Worm (Caenorhabditis elegans): ENCODE data around the gene cthd-1.
A peak's percentile ranks its signal among the peaks of the same experiment; 100 is the strongest.

cthd-1 gene

ce11 chrV:9663948-9664347, 14.1 kb upstream of the cthd-1 start:
- no peak for TF ChIP-seq hlh-8 (tag; optimal IDR thresholded peaks at IDR 0.05)
- TF ChIP-seq tbx-7 (tag; optimal IDR thresholded peaks at IDR 0.05), result no peak
- no peak for TF ChIP-seq ttx-3 (tag; optimal IDR thresholded peaks at IDR 0.05)
- TF ChIP-seq unc-86 (tag; optimal IDR thresholded peaks at IDR 0.05), result no peak
- no peak for TF ChIP-seq pqm-1 (tag; optimal IDR thresholded peaks at IDR 0.05)
- no peak for TF ChIP-seq ceh-9 (tag; optimal IDR thresholded peaks at IDR 0.05)
- peak; percentile 45 for TF ChIP-seq unc-42 (tag; optimal IDR thresholded peaks at IDR 0.05)
- TF ChIP-seq ceh-14 (tag; optimal IDR thresholded peaks at IDR 0.05), result peak; percentile 1

- TF ChIP-seq ceh-2 (tag; optimal IDR thresholded peaks at IDR 0.05), result no peak
- TF ChIP-seq F13H6.1 (tag; optimal IDR thresholded peaks at IDR 0.05), result no peak
- TF ChIP-seq ahr-1 (tag; optimal IDR thresholded peaks at IDR 0.05), result no peak
- TF ChIP-seq pax-1 (tag; optimal IDR thresholded peaks at IDR 0.05), result no peak
- TF ChIP-seq pag-3 (tag; optimal IDR thresholded peaks at IDR 0.05; ENCODE audit: borderline replicate concordance), result no peak
- no peak for TF ChIP-seq madf-2 (tag; optimal IDR thresholded peaks at IDR 0.05)
- TF ChIP-seq tbx-7 (tag; optimal IDR thresholded peaks at IDR 0.05), result no peak
- TF ChIP-seq ceh-31 (tag; optimal IDR thresholded peaks at IDR 0.05), result peak; percentile 82
- no peak for TF ChIP-seq pqm-1 (tag; optimal IDR thresholded peaks at IDR 0.05)
- TF ChIP-seq ceh-30 (tag; optimal IDR thresholded peaks at IDR 0.05), result no peak
- no peak for TF ChIP-seq ets-4 (tag; optimal IDR thresholded peaks at IDR 0.05)
- TF ChIP-seq ceh-34 (tag; optimal IDR thresholded peaks at IDR 0.05), result no peak
- TF ChIP-seq gmeb-2 (tag; optimal IDR thresholded peaks at IDR 0.05), result no peak
- no peak for TF ChIP-seq pat-9 (tag; optimal IDR thresholded peaks at IDR 0.05)
- no peak for TF ChIP-seq ceh-6 (GFP tag; optimal IDR thresholded peaks at IDR 0.05)
- TF ChIP-seq che-1 (tag; optimal IDR thresholded peaks at IDR 0.05), result no peak
- TF ChIP-seq npax-4 (tag; optimal IDR thresholded peaks at IDR 0.05), result no peak
- TF ChIP-seq mec-3 (tag; optimal IDR thresholded peaks at IDR 0.05; ENCODE audit: borderline replicate concordance), result no peak
- TF ChIP-seq K09A11.1 (tag; optimal IDR thresholded peaks at IDR 0.05; ENCODE audit: insufficient read depth), result no peak
- TF ChIP-seq hlh-30 (tag; optimal IDR thresholded peaks at IDR 0.05; ENCODE audit: insufficient read depth), result no peak
- TF ChIP-seq lim-6 (tag; optimal IDR thresholded peaks at IDR 0.05), result no peak
- peak; percentile 14 for TF ChIP-seq unc-42 (tag; optimal IDR thresholded peaks at IDR 0.05)
- TF ChIP-seq hlh-15 (tag; optimal IDR thresholded peaks at IDR 0.05), result no peak
- TF ChIP-seq pha-4 (tag; optimal IDR thresholded peaks at IDR 0.05), result no peak
- no peak for TF ChIP-seq zip-5 (tag; optimal IDR thresholded peaks at IDR 0.05)
- no peak for TF ChIP-seq sox-4 (tag; optimal IDR thresholded peaks at IDR 0.05)
- TF ChIP-seq hlh-8 (tag; optimal IDR thresholded peaks at IDR 0.05), result no peak
- TF ChIP-seq ama-1 (optimal IDR thresholded peaks at IDR 0.05), result no peak
- no peak for TF ChIP-seq T23F11.4 (GFP tag; optimal IDR thresholded peaks at IDR 0.05)
- TF ChIP-seq pha-2 (tag; optimal IDR thresholded peaks at IDR 0.05), result no peak
- TF ChIP-seq fax-1 (tag; optimal IDR thresholded peaks at IDR 0.05), result no peak
- no peak for TF ChIP-seq odd-2 (tag; optimal IDR thresholded peaks at IDR 0.05)
- TF ChIP-seq pros-1 (tag; optimal IDR thresholded peaks at IDR 0.05), result no peak
- no peak for TF ChIP-seq ceh-14 (tag; optimal IDR thresholded peaks at IDR 0.05)
- TF ChIP-seq syd-9 (tag; optimal IDR thresholded peaks at IDR 0.05), result no peak
- TF ChIP-seq rnt-1 (tag; optimal IDR thresholded peaks at IDR 0.05), result no peak
- no peak for TF ChIP-seq K02D7.2 (tag; optimal IDR thresholded peaks at IDR 0.05)
- TF ChIP-seq elt-2 (tag; optimal IDR thresholded peaks at IDR 0.05), result no peak
- TF ChIP-seq unc-3 (GFP tag; conservative IDR thresholded peaks at IDR 0.05), result no peak
- no peak for TF ChIP-seq unc-3 (tag; optimal IDR thresholded peaks at IDR 0.05)
- TF ChIP-seq tbx-2 (tag; optimal IDR thresholded peaks at IDR 0.05), result peak; percentile 44
- no peak for TF ChIP-seq fkh-10 (GFP tag; optimal IDR thresholded peaks at IDR 0.05)
- no peak for TF ChIP-seq fkh-6 (tag; optimal IDR thresholded peaks at IDR 0.05)
- TF ChIP-seq dve-1 (tag; optimal IDR thresholded peaks at IDR 0.05), result no peak
- TF ChIP-seq C38D4.7 (GFP tag; optimal IDR thresholded peaks at IDR 0.05), result no peak
- no peak for TF ChIP-seq eyg-1 (tag; optimal IDR thresholded peaks at IDR 0.05)
- no peak for TF ChIP-seq lin-11 (tag; optimal IDR thresholded peaks at IDR 0.05)
- TF ChIP-seq dmd-4 (tag; optimal IDR thresholded peaks at IDR 0.05; ENCODE audit: borderline replicate concordance), result no peak
- TF ChIP-seq ceh-19 (GFP tag; optimal IDR thresholded peaks at IDR 0.05), result peak; percentile 39
Observed at ce11 chrV:9664620-9665019, 13.5 kb upstream of the cthd-1 start.

Data from whole organism, late embryonic.